Worm (Caenorhabditis elegans) whole organism, L1 larva: ENCODE results near the gene hpo-28.

Experiments used
- Y116A8C.19 ChIP-seq: sonication (generic microtip); optimal IDR thresholded peaks from 2 replicates; lab custom pipeline; 2016; ENCODE audit warnings: missing compliant biosample characterization, missing genetic modification characterization, borderline replicate concordance
- aha-1 ChIP-seq: fragments of 150-350 bp; optimal IDR thresholded peaks from 2 replicates; lab custom pipeline; 2014; ENCODE audit warnings: missing biosample characterization, missing genetic modification characterization
- alr-1 ChIP-seq: fragments of 200-800 bp; sonication (Bioruptor generic); optimal IDR thresholded peaks from 2 replicates; lab custom pipeline; 2018; ENCODE audit warnings: borderline replicate concordance, mild to moderate bottlenecking, missing genetic modification characterization, missing compliant biosample characterization
- ama-1 ChIP-seq: fragments of 150-350 bp; optimal IDR thresholded peaks from 2 replicates; lab custom pipeline; 2014
- ceh-63 ChIP-seq: fragments of 200-800 bp; sonication (Bioruptor generic); optimal IDR thresholded peaks from 2 replicates; lab custom pipeline; 2018; ENCODE audit warnings: mild to moderate bottlenecking, missing genetic modification characterization, missing compliant biosample characterization
- ceh-8 ChIP-seq: fragments of 200-800 bp; sonication (Bioruptor generic); optimal IDR thresholded peaks from 2 replicates; lab custom pipeline; 2018; ENCODE audit warnings: mild to moderate bottlenecking, missing genetic modification characterization, moderate library complexity, missing compliant biosample characterization
- ceh-88 ChIP-seq: fragments of 200-800 bp; sonication (Bioruptor generic); IDR thresholded peaks from 2 replicates; pipeline ENCODE4 v1.3.6; 2022; ENCODE audit warnings: missing genetic modification characterization, missing compliant biosample characterization
- ceh-90 ChIP-seq: sonication (generic microtip); optimal IDR thresholded peaks from 2 replicates; lab custom pipeline; 2016; ENCODE audit warnings: missing genetic modification characterization, missing compliant biosample characterization
- ces-1 ChIP-seq: fragments of 150-350 bp; optimal IDR thresholded peaks from 2 replicates; lab custom pipeline; 2014; ENCODE audit warnings: missing biosample characterization, missing genetic modification reagents, missing genetic modification characterization
- dpl-1 ChIP-seq, 3 experiments: fragments of 150-350 bp in 2 of 3; sonication (generic microtip) in 1 of 3; optimal IDR thresholded peaks; 2 replicates each; lab custom pipeline; 2014 to 2017; ENCODE audit warnings: missing biosample characterization in 3 of 3, missing genetic modification characterization in 3 of 3, missing genetic modification reagents in 3 of 3
- dsc-1 ChIP-seq: sonication (generic microtip); optimal IDR thresholded peaks from 2 replicates; lab custom pipeline; 2016; ENCODE audit warnings: mild to moderate bottlenecking, missing genetic modification characterization, missing compliant biosample characterization
- efl-1 ChIP-seq, 4 experiments: fragments of 150-350 bp; optimal IDR thresholded peaks in 3 of 4; peaks in 1 of 4; 1 replicate in 1 of 4; 2 replicates in 3 of 4; lab custom pipeline; 2014; ENCODE audit warnings: missing biosample characterization in 2 of 4, missing genetic modification characterization in 2 of 4, missing genetic modification reagents in 2 of 4
- elt-2 ChIP-seq: sonication (generic microtip); optimal IDR thresholded peaks from 2 replicates; lab custom pipeline; 2016; ENCODE audit warnings: missing genetic modification characterization, mild to moderate bottlenecking, inconsistent platforms, missing compliant biosample characterization, missing genetic modification reagents
- ets-5 ChIP-seq: fragments of 200-800 bp; sonication (Bioruptor generic); IDR thresholded peaks from 2 replicates; pipeline ENCODE4 v1.3.6; 2022; ENCODE audit warnings: missing genetic modification characterization, missing compliant biosample characterization
- fkh-10 ChIP-seq: sonication (generic microtip); optimal IDR thresholded peaks from 2 replicates; lab custom pipeline; 2017; ENCODE audit warnings: missing biosample characterization, missing genetic modification reagents, missing genetic modification characterization
- fkh-8 ChIP-seq: sonication (generic microtip); optimal IDR thresholded peaks from 2 replicates; lab custom pipeline; 2016; ENCODE audit warnings: mild to moderate bottlenecking, missing genetic modification characterization, missing compliant biosample characterization
- fos-1 ChIP-seq: fragments of 150-350 bp; optimal IDR thresholded peaks from 2 replicates; lab custom pipeline; 2014; ENCODE audit warnings: missing biosample characterization, missing genetic modification characterization
- hlh-17 ChIP-seq: fragments of 200-800 bp; sonication (Bioruptor generic); optimal IDR thresholded peaks from 2 replicates; lab custom pipeline; 2018; ENCODE audit warnings: missing genetic modification characterization, mild to moderate bottlenecking, missing compliant biosample characterization, moderate library complexity, borderline replicate concordance
- hlh-4 ChIP-seq: sonication (generic microtip); optimal IDR thresholded peaks from 2 replicates; lab custom pipeline; 2016; ENCODE audit warnings: mild to moderate bottlenecking, missing genetic modification characterization, missing compliant biosample characterization
- hpl-2 ChIP-seq: fragments of 150-350 bp; optimal IDR thresholded peaks from 2 replicates; lab custom pipeline; 2014; ENCODE audit warnings: missing biosample characterization, missing genetic modification reagents, missing genetic modification characterization
- irx-1 ChIP-seq: sonication (generic microtip); optimal IDR thresholded peaks from 2 replicates; lab custom pipeline; 2016; ENCODE audit warnings: missing genetic modification characterization, missing compliant biosample characterization
- isw-1 ChIP-seq: fragments of 200-800 bp; sonication (Bioruptor generic); IDR thresholded peaks from 2 replicates; pipeline ENCODE4 v1.3.6; 2022; ENCODE audit warnings: missing genetic modification characterization, missing compliant biosample characterization
- jun-1 ChIP-seq: fragments of 150-350 bp; optimal IDR thresholded peaks from 2 replicates; lab custom pipeline; 2014; ENCODE audit warnings: missing biosample characterization, missing genetic modification reagents, missing genetic modification characterization
- lin-13 ChIP-seq: fragments of 150-350 bp; optimal IDR thresholded peaks from 2 replicates; lab custom pipeline; 2014; ENCODE audit warnings: missing biosample characterization, missing genetic modification reagents, missing genetic modification characterization
- lin-14 ChIP-seq: fragments of 200-800 bp; sonication (Bioruptor generic); optimal IDR thresholded peaks from 2 replicates; lab custom pipeline; 2018; ENCODE audit warnings: mild to moderate bottlenecking, missing genetic modification characterization, moderate library complexity, missing compliant biosample characterization
- lin-15B ChIP-seq: fragments of 150-350 bp; sonication (generic microtip); optimal IDR thresholded peaks from 3 replicates; lab custom pipeline; 2014; ENCODE audit warnings: missing biosample characterization, missing genetic modification characterization
- lin-35 ChIP-seq, 2 experiments: fragments of 150-350 bp; optimal IDR thresholded peaks; 2 replicates each; lab custom pipeline; 2014; ENCODE audit warnings: missing biosample characterization in 2 of 2, missing genetic modification characterization in 2 of 2, missing genetic modification reagents in 2 of 2
- lin-39 ChIP-seq: fragments of 150-350 bp; optimal IDR thresholded peaks from 2 replicates; lab custom pipeline; 2014; ENCODE audit warnings: missing biosample characterization, missing genetic modification reagents, missing genetic modification characterization
- lsy-2 ChIP-seq, 2 experiments: fragments of 150-350 bp; optimal IDR thresholded peaks; 2 replicates each; lab custom pipeline; 2014; ENCODE audit warnings: missing biosample characterization in 2 of 2, missing genetic modification characterization in 2 of 2
- mab-9 ChIP-seq: fragments of 200-800 bp; sonication (Bioruptor generic); IDR thresholded peaks from 2 replicates; pipeline ENCODE4 v1.3.6; 2022; ENCODE audit warnings: missing genetic modification reagents, missing genetic modification characterization, missing compliant biosample characterization
- mep-1 ChIP-seq: fragments of 150-350 bp; optimal IDR thresholded peaks from 2 replicates; lab custom pipeline; 2014; ENCODE audit warnings: missing biosample characterization, missing genetic modification characterization
- nhr-20 ChIP-seq: sonication (generic microtip); optimal IDR thresholded peaks from 2 replicates; lab custom pipeline; 2016; ENCODE audit warnings: mild to moderate bottlenecking, missing genetic modification characterization, missing compliant biosample characterization
- nhr-47 ChIP-seq: sonication (generic microtip); optimal IDR thresholded peaks from 2 replicates; lab custom pipeline; 2016; ENCODE audit warnings: mild to moderate bottlenecking, missing genetic modification characterization, moderate library complexity, missing compliant biosample characterization
- nhr-77 ChIP-seq: fragments of 150-350 bp; optimal IDR thresholded peaks from 2 replicates; lab custom pipeline; 2014; ENCODE audit warnings: missing biosample characterization, missing genetic modification characterization
- pag-3 ChIP-seq: sonication (generic microtip); optimal IDR thresholded peaks from 2 replicates; lab custom pipeline; 2017; ENCODE audit warnings: missing genetic modification characterization, mild to moderate bottlenecking, missing compliant biosample characterization, antibody characterized with exemption, borderline replicate concordance; ENCODE audit not compliant: insufficient read depth
- skn-1 ChIP-seq: fragments of 150-350 bp; optimal IDR thresholded peaks from 2 replicates; lab custom pipeline; 2014; ENCODE audit warnings: missing biosample characterization, missing genetic modification characterization
- snpc-4 ChIP-seq: fragments of 150-350 bp; optimal IDR thresholded peaks from 2 replicates; lab custom pipeline; 2014; ENCODE audit warnings: missing biosample characterization, missing genetic modification characterization
- sox-4 ChIP-seq: sonication (generic microtip); optimal IDR thresholded peaks from 2 replicates; lab custom pipeline; 2016; ENCODE audit warnings: missing genetic modification characterization, missing compliant biosample characterization
- sptf-1 ChIP-seq: fragments of 150-350 bp; optimal IDR thresholded peaks from 2 replicates; lab custom pipeline; 2014; ENCODE audit warnings: missing biosample characterization, missing genetic modification characterization
- tbx-2 ChIP-seq: sonication (generic microtip); optimal IDR thresholded peaks from 2 replicates; lab custom pipeline; 2016; ENCODE audit warnings: missing genetic modification characterization, missing compliant biosample characterization
- unc-130 ChIP-seq: fragments of 150-350 bp; optimal IDR thresholded peaks from 2 replicates; lab custom pipeline; 2017; ENCODE audit warnings: missing biosample characterization, missing genetic modification characterization, inconsistent platforms
- unc-30 ChIP-seq: sonication (generic microtip); optimal IDR thresholded peaks from 2 replicates; lab custom pipeline; 2017; ENCODE audit warnings: missing biosample characterization, missing genetic modification characterization
- unc-62 ChIP-seq: fragments of 150-350 bp; optimal IDR thresholded peaks from 2 replicates; lab custom pipeline; 2014; ENCODE audit warnings: missing biosample characterization, missing genetic modification reagents, missing genetic modification characterization
- unc-86 ChIP-seq: sonication (generic microtip); optimal IDR thresholded peaks from 2 replicates; lab custom pipeline; 2016; ENCODE audit warnings: missing genetic modification characterization, missing compliant biosample characterization
- unc-98 ChIP-seq: fragments of 200-800 bp; sonication (Bioruptor generic); IDR thresholded peaks from 2 replicates; pipeline ENCODE4 v1.3.6; 2022; ENCODE audit warnings: missing genetic modification characterization, missing compliant biosample characterization
- vab-15 ChIP-seq: sonication (generic microtip); optimal IDR thresholded peaks from 2 replicates; lab custom pipeline; 2017; ENCODE audit warnings: missing genotype, mild to moderate bottlenecking, missing genetic modification characterization, missing compliant biosample characterization
- xbp-1 ChIP-seq: sonication (generic microtip); optimal IDR thresholded peaks from 2 replicates; lab custom pipeline; 2016; ENCODE audit warnings: missing genetic modification characterization, missing compliant biosample characterization
- zag-1 ChIP-seq: fragments of 150-350 bp; optimal IDR thresholded peaks from 2 replicates; lab custom pipeline; 2014; ENCODE audit warnings: missing biosample characterization, missing genetic modification characterization
- zip-4 ChIP-seq: fragments of 200-800 bp; sonication (Bioruptor generic); optimal IDR thresholded peaks from 2 replicates; lab custom pipeline; 2018; ENCODE audit warnings: mild to moderate bottlenecking, missing genetic modification characterization, moderate library complexity, missing compliant biosample characterization
- ztf-4 ChIP-seq: fragments of 150-350 bp; optimal IDR thresholded peaks from 2 replicates; lab custom pipeline; 2014; ENCODE audit warnings: missing biosample characterization, missing genetic modification characterization

hpo-28 gene

ce11 chrIII:5758519-5759099, 49.5 kb upstream of the hpo-28 start (continued):
- TF ChIP-seq tbx-2 (peak; percentile 49), vab-15 (tag; lab: Kevin White, UChicago) (no peak), elt-2 (tag; lab: Kevin White, UChicago) (no peak), unc-86 (tag; lab: Kevin White, UChicago) (peak; percentile 81), hpl-2 (no peak), lin-39 (tag; lab: Kevin White, UChicago) (no peak), unc-130 (tag; lab: Kevin White, UChicago) (no peak), ceh-88 (GFP tag; lab: Robert Waterston, UW) (0 out of 2 replicates have a peak, but pooled peaks have one; percentile 7), lin-14 (GFP tag; lab: Kevin White, UChicago) (peak; percentile 94), efl-1 (optimal IDR thresholded peaks at IDR 0.05; lab: Kevin White, UChicago) (peak; percentile 23 to 33), efl-1 (GFP tag; optimal IDR thresholded peaks at IDR 0.05 in 1 of 2; lab: Kevin White, UChicago) (peak in 1 of 2 experiments; percentile 19), dpl-1 (GFP tag; optimal IDR thresholded peaks at IDR 0.05; lab: Kevin White, UChicago) (peak in 1 of 3 experiments; percentile 35), mab-9 (peak; percentile 50; the same call in 1 of the 2 replicates), irx-1 (tag; lab: Kevin White, UChicago) (peak; percentile 52), ztf-4 (peak; percentile 65), Y116A8C.19 (no peak), lin-15B (tag; lab: Kevin White, UChicago) (no peak), nhr-77 (tag; lab: Kevin White, UChicago) (no peak), lin-35 (GFP tag; optimal IDR thresholded peaks at IDR 0.05; lab: Kevin White, UChicago) (peak in 1 of 2 experiments; percentile 35), ets-5 (GFP tag; lab: Robert Waterston, UW) (no peak), snpc-4 (no peak), unc-98 (GFP tag; lab: Robert Waterston, UW) (no peak), aha-1 (tag; lab: Kevin White, UChicago) (no peak), dsc-1 (tag; lab: Kevin White, UChicago) (peak; percentile 74), ces-1 (GFP tag; lab: Kevin White, UChicago) (no peak), zag-1 (tag; lab: Kevin White, UChicago) (no peak), zip-4 (GFP tag; lab: Kevin White, UChicago) (no peak), ceh-63 (peak; percentile 57), ama-1 (lab: Kevin White, UChicago) (no peak), xbp-1 (tag; lab: Kevin White, UChicago) (peak; percentile 60), pag-3 (no peak), sptf-1 (tag; lab: Kevin White, UChicago) (no peak), isw-1 (GFP tag; lab: Robert Waterston, UW) (peak; percentile 19; the same call in 1 of the 2 replicates), fos-1 (peak; percentile 57), unc-30 (tag; lab: Kevin White, UChicago) (no peak), mep-1 (tag; lab: Kevin White, UChicago) (peak; percentile 62), unc-62 (GFP tag; lab: Kevin White, UChicago) (no peak), jun-1 (tag; lab: Kevin White, UChicago) (no peak), ceh-90 (tag; lab: Kevin White, UChicago) (no peak), sox-4 (peak; percentile 72), skn-1 (tag; lab: Kevin White, UChicago) (no peak)

ce11 chrIII:5757492-5758045, 48.4 kb upstream of the hpo-28 start:
- no peak for TF ChIP-seq lin-13 (GFP tag; lab: Kevin White, UChicago)
- no peak for TF ChIP-seq elt-2 (tag; lab: Kevin White, UChicago)
- no peak for TF ChIP-seq hlh-17
- TF ChIP-seq isw-1 (GFP tag; lab: Robert Waterston, UW) = no peak
- peak; percentile 66 for TF ChIP-seq fkh-8 (tag; lab: Kevin White, UChicago)
- TF ChIP-seq lsy-2 (tag; optimal IDR thresholded peaks at IDR 0.05; lab: Kevin White, UChicago) = peak in 1 of 2 experiments; percentile 21
- TF ChIP-seq ceh-8 (GFP tag; lab: Kevin White, UChicago) = no peak
- no peak for TF ChIP-seq irx-1 (tag; lab: Kevin White, UChicago)
- peak; percentile 2 for TF ChIP-seq nhr-47 (tag; lab: Kevin White, UChicago)
- no peak for TF ChIP-seq Y116A8C.19
- no peak for TF ChIP-seq skn-1 (tag; lab: Kevin White, UChicago)
- TF ChIP-seq sox-4 = peak; percentile 6
- no peak for TF ChIP-seq aha-1 (tag; lab: Kevin White, UChicago)
- no peak for TF ChIP-seq zip-4 (GFP tag; lab: Kevin White, UChicago)
- TF ChIP-seq alr-1 (tag; lab: Kevin White, UChicago) = no peak
- TF ChIP-seq fkh-10 (GFP tag; lab: Kevin White, UChicago) = peak; percentile 49
- no peak for TF ChIP-seq ama-1 (lab: Kevin White, UChicago)
- no peak for TF ChIP-seq efl-1 (optimal IDR thresholded peaks at IDR 0.05; lab: Kevin White, UChicago)
- TF ChIP-seq efl-1 (GFP tag; optimal IDR thresholded peaks at IDR 0.05 in 1 of 2; lab: Kevin White, UChicago) = no peak
- no peak for TF ChIP-seq hlh-4
- TF ChIP-seq nhr-20 = no peak
